Worm (Caenorhabditis elegans) whole organism, late embryonic: ENCODE measurements around the gene F15H10.5.

Source experiments
- ceh-30 ChIP-seq: fragments of 150-350 bp; optimal IDR thresholded peaks from 2 replicates; lab custom pipeline; 2014; ENCODE audit warnings: missing biosample characterization, missing genetic modification characterization
- ceh-31 ChIP-seq: sonication (generic microtip); optimal IDR thresholded peaks from 2 replicates; lab custom pipeline; 2016; ENCODE audit warnings: missing genetic modification characterization, missing compliant biosample characterization
- ceh-34 ChIP-seq: sonication (generic microtip); optimal IDR thresholded peaks from 2 replicates; lab custom pipeline; 2016; ENCODE audit warnings: mild to moderate bottlenecking, missing genetic modification characterization, missing compliant biosample characterization
- hlh-15 ChIP-seq: sonication (generic microtip); optimal IDR thresholded peaks from 2 replicates; lab custom pipeline; 2016; ENCODE audit warnings: missing genetic modification characterization, missing compliant biosample characterization
- pha-4 ChIP-seq: fragments of 150-350 bp; optimal IDR thresholded peaks from 2 replicates; lab custom pipeline; 2018; ENCODE audit warnings: missing biosample characterization, missing genetic modification reagents, missing genetic modification characterization
- sox-4 ChIP-seq: sonication (generic microtip); optimal IDR thresholded peaks from 2 replicates; lab custom pipeline; 2017; ENCODE audit warnings: mild to moderate bottlenecking, missing genetic modification characterization, inconsistent platforms, missing compliant biosample characterization

DNA sequence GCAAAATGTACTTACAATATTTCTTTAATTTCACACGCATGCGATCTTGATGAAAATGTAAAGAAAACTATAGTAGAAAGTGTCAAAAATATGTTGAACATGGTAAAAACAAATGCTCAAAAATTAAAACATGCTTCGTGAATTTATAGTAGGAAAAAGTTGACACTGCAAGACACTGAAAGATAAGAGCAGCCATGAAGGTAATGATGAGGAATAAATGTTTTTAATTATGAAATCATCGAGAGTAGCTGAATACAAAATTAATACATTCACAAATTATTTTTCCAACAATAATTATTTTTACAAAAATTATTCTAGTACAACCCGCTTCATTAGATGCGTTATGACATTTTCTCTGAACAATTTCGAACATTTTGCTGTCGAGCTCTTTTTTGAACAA is 1.9 kb downstream of the F15H10.5 start, which contains the start of gene F15H10.10:
- TF ChIP-seq pha-4 (tag; lab: Kevin White, UChicago) = no peak
- no peak for TF ChIP-seq ceh-30 (tag; lab: Kevin White, UChicago)
- no peak for TF ChIP-seq ceh-31 (tag; lab: Kevin White, UChicago)
- TF ChIP-seq hlh-15 (tag; lab: Kevin White, UChicago) = no peak
- no peak for TF ChIP-seq ceh-34 (tag; lab: Kevin White, UChicago)
- TF ChIP-seq sox-4 = no peak
